Worm (Caenorhabditis elegans): ENCODE data around the gene kdin-1.

Gene kdin-1

DNA sequence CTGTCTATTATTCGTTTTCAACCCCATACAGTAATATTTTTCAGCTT is at the start of gene kdin-1:
kdin-1 (plus strand) TSS at position 38 of the 47 bp plus-strand sequence.
- no peak for TF ChIP-seq lin-40 (tag; optimal IDR thresholded peaks at IDR 0.05)
- no peak for TF ChIP-seq unc-130 (GFP tag; optimal IDR thresholded peaks at IDR 0.05)
- TF ChIP-seq attf-5 (GFP tag; optimal IDR thresholded peaks at IDR 0.05), result no peak

DNA sequence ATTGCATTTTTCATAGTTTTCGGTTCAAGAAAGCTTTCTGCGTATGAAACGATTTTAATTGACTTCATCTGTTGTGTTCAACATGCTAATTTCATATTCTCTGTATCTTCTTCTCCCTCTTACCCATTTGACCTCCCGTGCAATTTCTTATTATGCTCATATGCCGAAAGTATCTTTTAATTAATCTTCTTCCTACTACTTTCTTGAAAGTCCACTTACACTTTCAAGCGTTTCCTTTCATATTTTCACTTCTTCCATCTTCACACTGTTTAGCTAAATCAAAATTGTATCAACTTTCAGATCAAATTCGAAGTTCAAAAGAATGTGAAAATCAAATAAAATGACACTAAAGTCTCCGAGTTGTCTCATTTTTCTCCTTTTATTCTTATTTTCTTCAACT is 47.8 kb upstream of the kdin-1 start, which contains the start of gene F13H10.5:
F13H10.5 (plus strand) TSS at position 301 of the 400 bp plus-strand sequence.
- TF ChIP-seq nhr-27 (tag; optimal IDR thresholded peaks at IDR 0.05), result no peak
- TF ChIP-seq ZK185.1 (tag; optimal IDR thresholded peaks at IDR 0.05; ENCODE audit: poor library complexity, severe bottlenecking), result no peak
- TF ChIP-seq ceh-91 (GFP tag; IDR thresholded peaks at IDR 0.05), result no peak
- no peak for TF ChIP-seq gei-17 (GFP tag; optimal IDR thresholded peaks at IDR 0.05)

DNA sequence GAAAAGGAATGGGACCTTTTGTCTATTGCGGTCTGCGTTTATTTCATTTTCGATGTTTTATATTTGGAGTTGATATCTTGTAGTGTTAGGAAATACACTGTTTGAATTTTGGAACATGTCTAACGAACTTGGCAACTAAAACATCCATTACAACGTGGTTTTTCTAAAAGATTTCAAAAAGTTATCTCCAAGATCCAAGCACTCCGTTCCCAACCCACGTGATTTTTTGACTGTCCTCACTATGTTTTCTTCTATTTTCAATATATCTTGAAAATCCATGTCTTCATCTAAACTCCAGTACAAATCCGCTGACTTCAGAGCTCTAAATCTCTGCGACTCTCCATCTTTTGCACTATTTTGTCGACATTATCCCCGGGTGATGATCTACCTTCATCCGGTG is 36.8 kb upstream of the kdin-1 start, which contains the start of gene F13H10.9:
F13H10.9 (plus strand) TSS at position 301 of the 400 bp plus-strand sequence.
- TF ChIP-seq akir-1 (GFP tag; optimal IDR thresholded peaks at IDR 0.05) (no peak), ztf-6 (GFP tag; IDR thresholded peaks at IDR 0.05) (no peak), snpc-3.4 (tag; optimal IDR thresholded peaks at IDR 0.05) (no peak), F10E7.11 (tag; optimal IDR thresholded peaks at IDR 0.05) (no peak), tlf-1 (GFP tag; optimal IDR thresholded peaks at IDR 0.05) (no peak), unc-62 (GFP tag; optimal IDR thresholded peaks at IDR 0.05) (no peak), Y53F4B.3 (GFP tag; IDR thresholded peaks at IDR 0.05) (no peak), efl-1 (GFP tag; optimal IDR thresholded peaks at IDR 0.05) (no peak), lsy-27 (tag; optimal IDR thresholded peaks at IDR 0.05; ENCODE audit: borderline replicate concordance, insufficient read depth) (no peak), attf-3 (GFP tag; conservative IDR thresholded peaks at IDR 0.05) (no peak), ceh-40 (GFP tag; IDR thresholded peaks at IDR 0.05) (no peak), cebp-2 (GFP tag; IDR thresholded peaks at IDR 0.05) (no peak), xnd-1 (tag; optimal IDR thresholded peaks at IDR 0.05) (no peak), ceh-58 (GFP tag; IDR thresholded peaks at IDR 0.05) (no peak)

DNA sequence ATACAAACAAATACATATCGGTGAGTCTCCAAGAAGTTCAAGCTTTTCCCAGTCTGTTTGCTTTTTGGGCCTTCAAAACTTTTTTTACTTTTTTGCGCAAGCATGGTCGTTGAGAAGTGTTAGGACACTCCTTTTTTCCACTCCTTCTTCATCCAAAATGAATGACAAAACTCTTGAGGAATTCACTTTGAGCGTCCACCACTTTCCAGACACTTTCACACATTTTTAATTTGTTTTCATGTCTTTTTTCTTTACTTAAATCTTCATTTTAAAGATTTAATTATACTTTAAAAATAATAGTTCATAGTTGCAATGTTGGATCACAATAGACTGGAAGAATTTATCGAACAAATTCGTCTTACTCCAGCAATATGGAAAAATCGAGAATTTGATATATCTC is 34.2 kb upstream of the kdin-1 start, which contains the start of gene F13H10.1:
F13H10.1 (plus strand) TSS at position 301 of the 400 bp plus-strand sequence.
- TF ChIP-seq lin-26 (GFP tag; IDR thresholded peaks at IDR 0.05) (no peak), ama-1 (optimal IDR thresholded peaks at IDR 0.05) (no peak), ama-1 (GFP tag; optimal IDR thresholded peaks at IDR 0.05) (no peak), nhr-120 (GFP tag; IDR thresholded peaks at IDR 0.05) (no peak), attf-6 (GFP tag; IDR thresholded peaks at IDR 0.05) (no peak), ceh-27 (GFP tag; optimal IDR thresholded peaks at IDR 0.05) (no peak), atf-7 (tag; optimal IDR thresholded peaks at IDR 0.05) (no peak), mes-4 (tag; optimal IDR thresholded peaks at IDR 0.05) (no peak), hmg-20 (GFP tag; IDR thresholded peaks at IDR 0.05) (no peak), rpc-1 (optimal IDR thresholded peaks at IDR 0.05) (no peak), rpc-1 (tag; optimal IDR thresholded peaks at IDR 0.05) (no peak), efl-1 (GFP tag; optimal IDR thresholded peaks at IDR 0.05) (no peak), nhr-179 (tag; optimal IDR thresholded peaks at IDR 0.05) (no peak), ceh-100 (GFP tag; IDR thresholded peaks at IDR 0.05) (no peak), bed-1 (GFP tag; IDR thresholded peaks at IDR 0.05) (no peak), D2030.7 (GFP tag; IDR thresholded peaks at IDR 0.05) (no peak), madf-8 (GFP tag; conservative IDR thresholded peaks at IDR 0.05) (no peak), repo-1 (tag; optimal IDR thresholded peaks at IDR 0.05) (no peak), lin-54 (GFP tag; optimal IDR thresholded peaks at IDR 0.05) (no peak), hlh-12 (tag; optimal IDR thresholded peaks at IDR 0.05) (no peak), lag-1 (GFP tag; IDR thresholded peaks at IDR 0.05) (no peak), B0261.1 (tag; optimal IDR thresholded peaks at IDR 0.05) (no peak)
